Fruit fly (Drosophila melanogaster) whole organism, pupa: ENCODE results near the gene Srg3.

Experiments
- CG10348 ChIP-seq: fragments of 200-800 bp; sonication (Bioruptor generic); IDR thresholded peaks from 2 replicates; pipeline ENCODE4 v1.3.6; 2022; ENCODE audit warnings: missing biosample characterization, missing genetic modification characterization
- CG12605 ChIP-seq: fragments of 200-800 bp; sonication (Bioruptor generic); IDR thresholded peaks from 2 replicates; pipeline ENCODE4 v1.3.6; 2022; ENCODE audit warnings: missing biosample characterization, missing genetic modification characterization
- CG13204 ChIP-seq: fragments of 200-800 bp; sonication (Bioruptor generic); optimal IDR thresholded peaks from 2 replicates; lab custom pipeline; 2018; ENCODE audit warnings: missing biosample characterization, mild to moderate bottlenecking, missing genetic modification characterization, moderate library complexity
- CG14655 ChIP-seq: fragments of 200-800 bp; sonication (Bioruptor generic); optimal IDR thresholded peaks from 3 replicates; lab custom pipeline; 2017; ENCODE audit warnings: mild to moderate bottlenecking, missing biosample characterization, missing genetic modification reagents, missing genetic modification characterization
- CG15710 ChIP-seq: fragments of 200-800 bp; sonication (Bioruptor generic); optimal IDR thresholded peaks from 2 replicates; lab custom pipeline; 2018; ENCODE audit warnings: missing biosample characterization, mild to moderate bottlenecking, missing genetic modification characterization, moderate library complexity
- CG17806 ChIP-seq: fragments of 200-800 bp; sonication (Bioruptor generic); optimal IDR thresholded peaks from 2 replicates; lab custom pipeline; 2018; ENCODE audit warnings: missing biosample characterization, mild to moderate bottlenecking, missing genetic modification characterization, moderate library complexity
- CG32121 ChIP-seq: fragments of 200-800 bp; sonication (Bioruptor generic); IDR thresholded peaks from 2 replicates; pipeline ENCODE4 v1.3.6; 2022; ENCODE audit warnings: missing biosample characterization, missing genetic modification characterization
- CG34367 ChIP-seq: fragments of 200-800 bp; sonication (Bioruptor generic); optimal IDR thresholded peaks from 2 replicates; lab custom pipeline; 2018; ENCODE audit warnings: missing biosample characterization, mild to moderate bottlenecking, missing genetic modification characterization
- CG4496 ChIP-seq: fragments of 200-800 bp; sonication (Bioruptor generic); IDR thresholded peaks from 3 replicates; pipeline ENCODE4 v1.3.6; 2022; ENCODE audit warnings: missing biosample characterization, missing genetic modification characterization
- CG8159 ChIP-seq: fragments of 200-800 bp; sonication (Bioruptor generic); optimal IDR thresholded peaks from 3 replicates; lab custom pipeline; 2018; ENCODE audit warnings: missing biosample characterization, mild to moderate bottlenecking, missing genetic modification characterization, moderate library complexity
- CG8301 ChIP-seq: fragments of 200-800 bp; sonication (Bioruptor generic); optimal IDR thresholded peaks from 2 replicates; lab custom pipeline; 2018; ENCODE audit warnings: missing biosample characterization, mild to moderate bottlenecking, missing genetic modification characterization
- CG9948 ChIP-seq: fragments of 200-800 bp; sonication (Bioruptor generic); optimal IDR thresholded peaks from 2 replicates; lab custom pipeline; 2018; ENCODE audit warnings: missing biosample characterization, mild to moderate bottlenecking, missing genetic modification characterization, moderate library complexity
- D1 ChIP-seq: fragments of 200-800 bp; sonication (Bioruptor generic); optimal IDR thresholded peaks from 2 replicates; lab custom pipeline; 2018; ENCODE audit warnings: missing biosample characterization, mild to moderate bottlenecking, missing genetic modification characterization, moderate library complexity
- EcR ChIP-seq: fragments of 200-800 bp; sonication (Bioruptor generic); optimal IDR thresholded peaks from 3 replicates; lab custom pipeline; 2019; ENCODE audit warnings: missing biosample characterization, missing genetic modification characterization, mild to moderate bottlenecking, moderate library complexity, missing genetic modification reagents
- Ets98B ChIP-seq: fragments of 200-800 bp; sonication (Bioruptor generic); IDR thresholded peaks from 2 replicates; pipeline ENCODE4 v1.3.6; 2022; ENCODE audit warnings: missing biosample characterization, missing genetic modification characterization
- Pif1A ChIP-seq: fragments of 200-800 bp; sonication (Bioruptor generic); optimal IDR thresholded peaks from 3 replicates; lab custom pipeline; 2016; ENCODE audit warnings: missing biosample characterization, missing genetic modification characterization
- Pif1B ChIP-seq: fragments of 200-800 bp; sonication (Bioruptor generic); optimal IDR thresholded peaks from 3 replicates; lab custom pipeline; 2016; ENCODE audit warnings: missing biosample characterization, missing genetic modification characterization
- Snoo ChIP-seq: fragments of 200-800 bp; sonication (Bioruptor generic); optimal IDR thresholded peaks from 3 replicates; lab custom pipeline; 2017; ENCODE audit warnings: missing biosample characterization, mild to moderate bottlenecking, missing genetic modification characterization, inconsistent platforms
- fd96Ca ChIP-seq: fragments of 200-800 bp; sonication (Bioruptor generic); IDR thresholded peaks from 3 replicates; pipeline ENCODE4 v1.3.6; 2022; ENCODE audit warnings: missing biosample characterization, missing genetic modification characterization
- gl ChIP-seq: fragments of 200-800 bp; sonication (Bioruptor generic); optimal IDR thresholded peaks from 2 replicates; lab custom pipeline; 2018; ENCODE audit warnings: missing biosample characterization, mild to moderate bottlenecking, missing genetic modification characterization
- rn ChIP-seq: fragments of 200-800 bp; sonication (Bioruptor generic); IDR thresholded peaks from 2 replicates; pipeline ENCODE4 v1.3.6; 2022; ENCODE audit warnings: missing biosample characterization, missing genetic modification characterization

Srg3 gene

DNA sequence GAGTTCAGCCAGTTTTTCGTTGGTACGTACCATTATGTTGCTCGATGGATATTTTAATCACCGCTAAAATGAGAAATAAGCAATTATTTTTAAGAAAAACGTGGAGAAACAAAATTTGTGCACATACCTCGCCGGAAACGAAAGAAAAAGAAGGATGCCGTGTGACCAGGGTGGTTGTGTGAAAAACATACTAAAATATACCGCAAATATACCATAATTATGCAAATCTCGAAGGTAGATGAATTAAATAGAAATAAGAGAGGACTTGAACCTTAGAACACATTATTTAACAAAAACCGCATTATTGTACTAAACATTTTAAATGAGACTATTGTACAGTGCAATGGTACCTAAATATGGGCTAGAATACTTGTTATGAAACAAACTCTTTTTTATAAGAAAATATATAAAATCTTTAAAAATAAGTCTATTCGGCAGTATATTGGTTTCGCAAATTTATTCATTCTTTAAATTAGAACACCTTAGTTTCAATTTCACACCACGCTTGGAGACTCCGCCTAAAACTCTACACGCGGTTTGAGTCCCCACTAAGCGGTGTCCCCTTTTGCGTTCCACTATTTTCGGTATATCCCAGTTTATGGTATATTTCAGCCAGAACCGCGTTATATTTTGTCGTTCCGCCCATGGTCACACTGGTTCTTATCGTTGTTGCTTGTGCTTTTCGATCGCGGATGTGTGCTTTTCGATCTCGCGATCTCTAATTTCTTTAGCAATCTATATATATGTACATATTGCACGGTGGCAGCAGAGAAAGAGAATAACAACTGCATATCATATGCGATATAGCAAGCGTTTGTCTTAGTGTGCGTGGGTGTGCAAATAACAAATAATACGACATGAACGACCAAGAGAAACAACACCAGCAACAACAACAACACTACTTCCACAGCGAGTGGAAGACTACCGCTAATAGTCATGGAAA is 13.1 kb upstream of the Srg3 start, which contains the start of the genes RpS17 and MTF-1:
Gene RpS17 (minus strand): TSS at position 157 of the 943 bp plus-strand sequence.
Gene MTF-1 (plus strand): TSS at position 648 of the 943 bp plus-strand sequence.
- TF ChIP-seq CG32121 (GFP tag; lab: Robert Waterston, UW) (no peak), Snoo (peak; percentile 58), Pif1A (GFP tag; lab: Kevin White, UChicago) (peak; percentile 24), D1 (tag; lab: Kevin White, UChicago) (no peak), fd96Ca (GFP tag; lab: Robert Waterston, UW) (no peak), CG34367 (tag; lab: Kevin White, UChicago) (peak; percentile 27), gl (peak; percentile 10), CG8301 (tag; lab: Kevin White, UChicago) (peak; percentile 0), CG14655 (no peak), CG8159 (no peak), CG4496 (GFP tag; lab: Robert Waterston, UW) (peak; percentile 64), CG10348 (no peak), EcR (GFP tag; lab: Kevin White, UChicago) (peak; percentile 41), CG17806 (peak; percentile 9), CG13204 (GFP tag; lab: Kevin White, UChicago) (peak; percentile 6), CG9948 (tag; lab: Kevin White, UChicago) (no peak), CG12605 (GFP tag; lab: Robert Waterston, UW) (0 out of 2 replicates have a peak, but pooled peaks have one; percentile 32), Pif1B (GFP tag; lab: Kevin White, UChicago) (peak; percentile 26), Ets98B (GFP tag; lab: Robert Waterston, UW) (no peak), CG15710 (no peak), rn (GFP tag; lab: Robert Waterston, UW) (no peak)

DNA sequence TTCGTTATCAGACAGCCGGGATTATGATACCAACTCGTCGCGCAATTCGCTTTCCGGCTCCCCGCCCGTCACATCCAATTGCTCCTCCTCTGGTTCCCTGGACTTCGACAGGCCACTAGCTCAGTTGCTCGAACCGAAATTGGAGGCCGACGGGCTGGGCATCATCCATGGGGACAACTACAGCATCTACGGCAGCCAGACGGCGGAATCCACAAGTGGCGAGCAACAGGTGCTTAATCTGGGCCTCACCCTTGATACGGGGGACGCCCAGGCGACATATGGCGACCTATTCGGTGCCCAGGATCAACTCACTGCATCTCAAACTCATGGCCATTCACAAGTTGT is 12.5 kb upstream of the Srg3 start:
- TF ChIP-seq CG8301 (tag; lab: Kevin White, UChicago) = no peak
- peak; percentile 42; the same call in 1 of the 2 replicates for TF ChIP-seq CG12605 (GFP tag; lab: Robert Waterston, UW)
- TF ChIP-seq Ets98B (GFP tag; lab: Robert Waterston, UW) = no peak
- TF ChIP-seq CG13204 (GFP tag; lab: Kevin White, UChicago) = no peak

DNA sequence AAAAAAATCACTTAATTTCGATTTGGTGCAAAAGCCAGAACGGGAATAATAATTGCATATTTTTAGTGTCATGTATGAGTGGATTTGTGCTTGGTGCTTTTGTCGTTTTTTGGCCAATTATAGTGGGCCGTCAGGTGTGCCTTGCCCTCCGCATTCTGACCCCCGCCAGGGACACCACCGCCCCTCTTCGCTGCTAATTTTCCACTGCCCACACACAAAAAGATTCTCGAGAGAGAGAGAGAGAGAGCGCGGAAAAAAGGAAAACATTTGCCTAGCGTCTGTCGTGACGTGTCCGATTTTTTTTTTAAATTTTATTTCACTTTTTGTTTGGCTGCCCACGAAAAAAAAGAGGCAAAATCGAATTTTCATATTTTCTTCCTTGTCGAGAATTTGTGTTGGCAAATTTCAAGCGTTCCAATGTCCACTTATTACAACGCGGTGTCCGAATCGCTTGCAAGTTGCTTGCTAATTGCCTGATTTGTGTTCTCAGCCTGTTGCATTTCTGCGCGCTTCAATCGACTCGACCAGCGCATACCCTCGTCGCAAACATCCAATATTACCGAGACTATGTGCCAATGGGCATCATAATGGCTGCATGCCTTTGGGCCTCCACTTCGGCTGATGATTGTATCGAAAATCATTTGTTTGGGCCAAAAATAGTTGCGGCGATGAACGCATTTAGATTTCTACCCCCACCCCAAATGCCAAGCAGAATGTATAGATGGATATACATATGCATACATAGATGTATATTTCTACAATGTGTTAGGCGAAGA is 11.0 kb upstream of the Srg3 start:
- TF ChIP-seq D1 (tag; lab: Kevin White, UChicago) (no peak), fd96Ca (GFP tag; lab: Robert Waterston, UW) (no peak; the same call in 2 of the 3 replicates), CG17806 (no peak), CG15710 (no peak), Ets98B (GFP tag; lab: Robert Waterston, UW) (no peak), Pif1B (GFP tag; lab: Kevin White, UChicago) (no peak), Snoo (no peak), Pif1A (GFP tag; lab: Kevin White, UChicago) (no peak), CG14655 (no peak)

DNA sequence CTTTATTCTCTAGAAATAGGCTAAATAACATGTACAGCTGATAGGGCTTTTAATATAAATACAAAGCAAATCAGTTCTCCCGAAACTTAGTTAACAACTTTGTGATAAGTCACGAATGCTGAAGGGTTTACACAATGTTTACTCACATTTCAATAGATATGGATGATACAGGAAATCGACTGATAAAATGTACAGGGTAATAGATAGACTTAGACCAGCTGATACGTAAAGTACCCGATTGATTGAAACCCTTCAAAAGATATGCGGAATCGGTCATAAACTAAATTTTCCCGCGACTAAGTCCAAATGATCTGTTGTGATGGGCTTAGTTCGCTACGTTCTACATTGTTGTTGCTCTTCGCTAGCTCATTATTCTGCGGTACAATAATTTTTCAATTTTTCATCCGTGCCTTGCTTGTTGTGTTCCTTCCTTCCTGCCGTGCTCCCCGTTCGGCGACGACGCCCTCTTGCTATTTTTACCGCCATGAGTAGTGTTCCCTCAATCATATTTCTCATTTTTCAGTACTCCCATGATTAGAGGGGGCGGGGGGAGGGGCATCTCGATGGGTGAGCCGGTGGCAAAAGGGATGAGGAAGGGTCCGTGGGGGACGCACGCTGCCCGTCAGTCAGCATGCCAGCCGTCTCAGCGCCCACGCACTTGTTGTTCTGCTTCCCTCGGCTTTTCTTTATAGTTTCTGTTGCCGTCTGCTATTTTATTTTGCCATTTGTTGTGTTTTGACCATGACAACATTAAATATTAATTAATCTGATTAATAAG is 10.0 kb upstream of the Srg3 start:
- TF ChIP-seq CG32121 (GFP tag; lab: Robert Waterston, UW) (0 out of 2 replicates have a peak, but pooled peaks have one; percentile 37), fd96Ca (GFP tag; lab: Robert Waterston, UW) (no peak), CG13204 (GFP tag; lab: Kevin White, UChicago) (peak; percentile 11), CG4496 (GFP tag; lab: Robert Waterston, UW) (no peak), CG34367 (tag; lab: Kevin White, UChicago) (no peak), CG10348 (no peak), D1 (tag; lab: Kevin White, UChicago) (no peak)

- no peak for TF ChIP-seq CG8301 (tag; lab: Kevin White, UChicago)
- no peak for TF ChIP-seq Snoo
- TF ChIP-seq CG13204 (GFP tag; lab: Kevin White, UChicago) = no peak
- TF ChIP-seq CG15710 = no peak
- TF ChIP-seq CG34367 (tag; lab: Kevin White, UChicago) = peak; percentile 27
- peak; percentile 35 for TF ChIP-seq Ets98B (GFP tag; lab: Robert Waterston, UW)
Observed at dm6 chr3L:9435315-9435714, 7.7 kb upstream of the Srg3 start, which contains the start of gene CG42526. Gene CG42526 (minus strand): TSS chr3L:9435399.
